Worm (Caenorhabditis elegans) whole organism, early embryonic: ENCODE data around the gene piga-1.

Experiments
- aly-1 ChIP-seq: sonication (generic microtip); optimal IDR thresholded peaks from 2 replicates; lab custom pipeline; 2016; ENCODE audit warnings: missing genetic modification characterization, missing compliant biosample characterization
- ama-1 ChIP-seq: fragments of 150-350 bp; optimal IDR thresholded peaks from 2 replicates; lab custom pipeline; 2014
- tbx-37 ChIP-seq: fragments of 200-800 bp; sonication (Bioruptor generic); conservative IDR thresholded peaks from 2 replicates; pipeline ENCODE4 v1.3.6; 2022; ENCODE audit warnings: missing genetic modification reagents, missing genetic modification characterization, missing compliant biosample characterization

ce11 chrII:8670835-8671234, 9.3 kb upstream of the piga-1 start:
- TF ChIP-seq ama-1 (no peak), tbx-37 (GFP tag; lab: Robert Waterston, UW) (no peak), aly-1 (tag; lab: Kevin White, UChicago) (no peak)
